Fruit fly (Drosophila melanogaster) whole organism, wandering third instar larva: Measurements from ENCODE around the gene CG14966.

Experiments used
- CG9705 ChIP-seq: fragments of 200-800 bp; sonication (Bioruptor generic); optimal IDR thresholded peaks from 2 replicates; lab custom pipeline; 2018; ENCODE audit warnings: missing biosample characterization, mild to moderate bottlenecking, missing genetic modification characterization
- Dfd ChIP-seq: fragments of >200 bp; optimal IDR thresholded peaks from 2 replicates; lab custom pipeline; 2017; ENCODE audit warnings: missing biosample characterization, missing genetic modification characterization
- Hnf4 ChIP-seq: fragments of 200-800 bp; sonication (Bioruptor generic); optimal IDR thresholded peaks from 2 replicates; lab custom pipeline; 2016; ENCODE audit warnings: missing biosample characterization, mild to moderate bottlenecking, missing genetic modification characterization
- Hr78 ChIP-seq: fragments of >200 bp; optimal IDR thresholded peaks from 2 replicates; lab custom pipeline; 2017; ENCODE audit warnings: missing biosample characterization, missing genetic modification characterization
- OdsH ChIP-seq: fragments of 200-800 bp; sonication (Bioruptor generic); optimal IDR thresholded peaks from 2 replicates; lab custom pipeline; 2016; ENCODE audit warnings: missing biosample characterization, mild to moderate bottlenecking, missing genetic modification characterization
- dsf ChIP-seq: sonication (Bioruptor generic); optimal IDR thresholded peaks from 2 replicates; lab custom pipeline; 2016; ENCODE audit warnings: missing biosample characterization, missing genetic modification characterization, borderline replicate concordance
- ey ChIP-seq: fragments of 200-800 bp; sonication (Bioruptor generic); optimal IDR thresholded peaks from 2 replicates; lab custom pipeline; 2016; ENCODE audit warnings: missing biosample characterization, missing genetic modification characterization
- fru ChIP-seq: fragments of 200-800 bp; sonication (Bioruptor generic); optimal IDR thresholded peaks from 3 replicates; lab custom pipeline; 2016; ENCODE audit warnings: missing biosample characterization, mild to moderate bottlenecking, missing genetic modification characterization
- h ChIP-seq: fragments of 200-800 bp; sonication (Bioruptor generic); optimal IDR thresholded peaks from 3 replicates; lab custom pipeline; 2016; ENCODE audit warnings: missing biosample characterization, mild to moderate bottlenecking, missing genetic modification characterization
- lola ChIP-seq: fragments of >200 bp; optimal IDR thresholded peaks from 2 replicates; lab custom pipeline; 2017; ENCODE audit warnings: missing biosample characterization, missing genetic modification characterization
- pan ChIP-seq: fragments of >200 bp; optimal IDR thresholded peaks from 2 replicates; lab custom pipeline; 2017
- psq ChIP-seq: fragments of 200-800 bp; sonication (Bioruptor generic); optimal IDR thresholded peaks from 3 replicates; lab custom pipeline; 2017; ENCODE audit warnings: missing biosample characterization, mild to moderate bottlenecking, missing genetic modification characterization, moderate library complexity
- usp ChIP-seq: fragments of >200 bp; optimal IDR thresholded peaks from 2 replicates; lab custom pipeline; 2017; ENCODE audit warnings: missing biosample characterization, missing genetic modification characterization

DNA sequence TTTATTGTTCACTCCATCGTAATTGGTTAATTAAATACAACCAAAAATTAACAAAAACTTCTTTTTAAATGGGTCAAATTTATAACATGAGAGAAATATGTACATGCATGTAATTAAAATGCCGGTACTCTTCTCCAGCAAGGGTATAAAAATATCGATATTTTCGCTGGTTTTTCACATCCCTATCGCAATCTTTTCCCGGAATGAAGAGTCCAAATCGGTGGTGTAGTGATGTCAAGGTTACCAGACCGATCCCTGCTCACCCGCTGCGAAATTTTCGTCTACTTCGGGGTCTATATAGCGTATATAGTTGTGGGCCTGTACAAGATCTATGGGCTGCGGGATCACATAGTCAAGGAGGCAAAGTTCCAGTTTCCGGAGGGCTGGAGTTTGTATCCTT lies 35.5 kb downstream of the CG14966 start, which contains the start of gene rasp:
- TF ChIP-seq Hr78 (GFP tag; lab: Kevin White, UChicago) (no peak), usp (GFP tag; lab: Kevin White, UChicago) (no peak), ey (no peak), pan (no peak), psq (no peak), h (GFP tag; lab: Kevin White, UChicago) (no peak), dsf (GFP tag; lab: Kevin White, UChicago) (no peak), Hnf4 (GFP tag; lab: Kevin White, UChicago) (no peak), CG9705 (no peak), fru (no peak), Dfd (GFP tag; lab: Kevin White, UChicago) (no peak), OdsH (no peak), lola (GFP tag; lab: Kevin White, UChicago) (no peak)
